Worm (Caenorhabditis elegans): ENCODE measurements around the gene H03E18.2.
"Not testable (repeated sequence)": the region's sequence is repeated elsewhere in the genome, so short reads cannot be mapped to it uniquely, and the experiment has no call there.

Gene H03E18.2

DNA sequence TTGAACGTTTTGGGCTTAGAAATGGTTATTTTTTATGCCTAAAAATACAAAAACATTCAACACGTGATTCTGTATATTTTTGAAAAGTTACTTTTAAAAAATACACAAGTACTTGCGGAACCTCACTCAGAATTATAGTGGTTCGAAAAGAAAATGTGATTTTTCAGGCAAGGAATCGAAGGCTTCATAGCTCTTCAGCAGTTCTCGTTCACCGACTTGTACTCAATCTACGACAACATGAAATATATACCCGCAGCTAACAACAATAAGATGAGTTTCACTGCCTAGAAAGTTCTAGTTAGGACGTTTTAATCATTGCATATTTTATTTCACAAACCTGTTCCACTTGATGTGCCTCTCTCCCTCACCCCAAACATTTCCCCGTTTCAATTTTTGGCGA, 42.3 kb upstream of the H03E18.2 start:
- no peak for TF ChIP-seq ztf-29 (GFP tag; IDR thresholded peaks at IDR 0.05)

DNA sequence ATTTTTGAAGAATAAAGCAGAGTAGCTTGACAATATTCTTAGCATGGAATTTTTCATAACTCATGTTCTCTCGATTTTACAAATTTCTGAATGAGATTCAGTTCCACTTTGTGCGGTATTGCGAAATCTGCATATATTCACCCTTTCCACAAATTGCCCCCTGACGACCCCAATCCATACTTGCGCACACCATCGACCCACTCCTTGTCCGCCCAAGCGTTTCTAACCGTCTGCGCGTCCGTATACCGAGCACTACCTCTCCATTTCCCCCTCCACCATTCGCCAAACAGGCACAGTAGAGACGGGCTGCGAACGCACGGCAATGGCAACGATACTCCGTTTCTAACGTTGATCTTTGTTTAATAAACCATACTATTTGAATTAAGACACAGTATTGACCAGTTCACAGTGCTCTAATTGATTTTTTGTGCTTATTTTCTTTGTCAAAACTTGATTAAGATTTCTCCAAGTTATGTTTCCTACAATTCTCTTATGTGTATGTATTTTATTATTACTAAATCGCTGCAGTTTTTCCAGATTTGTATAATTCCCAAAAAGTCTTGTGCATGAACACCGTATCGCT, 36.4 kb upstream of the H03E18.2 start, which contains the start of gene utx-1:
Gene utx-1, plus strand, starts transcription at position 533 of the 583 bp plus-strand sequence.
- no peak for TF ChIP-seq med-1 (GFP tag; optimal IDR thresholded peaks at IDR 0.05; ENCODE audit: insufficient read depth)
- TF ChIP-seq T22C8.4 (GFP tag; IDR thresholded peaks at IDR 0.05) = peak; percentile 54; the same call in 1 of the 2 replicates
- peak; percentile 8; the same call in 1 of the 2 replicates for TF ChIP-seq tab-1 (GFP tag; IDR thresholded peaks at IDR 0.05)
- peak; percentile 3 for TF ChIP-seq cog-1 (tag; optimal IDR thresholded peaks at IDR 0.05)
- no peak for TF ChIP-seq ztf-29 (GFP tag; IDR thresholded peaks at IDR 0.05)
- no peak for TF ChIP-seq ztf-23 (GFP tag; IDR thresholded peaks at IDR 0.05)
- TF ChIP-seq klf-2 (GFP tag; conservative IDR thresholded peaks at IDR 0.05) = no peak
- TF ChIP-seq ref-1 (GFP tag; conservative IDR thresholded peaks at IDR 0.05) = no peak
- no peak for TF ChIP-seq flt-1 (GFP tag; IDR thresholded peaks at IDR 0.05)

DNA sequence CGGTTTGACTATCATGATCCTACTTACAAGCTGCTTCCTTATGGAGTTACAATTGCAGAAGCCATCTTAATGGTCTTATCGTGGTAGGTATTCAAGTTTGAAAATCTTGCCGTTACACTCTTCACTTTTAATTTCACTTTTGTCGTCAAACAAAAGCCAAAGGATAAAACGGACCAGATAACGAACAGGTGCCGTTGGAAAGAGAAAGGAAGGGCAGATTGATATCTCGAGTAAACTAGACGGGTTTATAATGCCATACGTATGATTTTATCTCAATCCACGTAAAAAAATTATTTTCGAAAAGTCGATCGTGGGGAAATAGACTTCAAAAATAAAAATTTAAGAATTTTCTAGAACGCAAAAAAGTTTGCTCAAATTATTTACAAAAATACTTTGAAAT, 33.7 kb upstream of the H03E18.2 start:
- TF ChIP-seq cog-1 (tag; optimal IDR thresholded peaks at IDR 0.05) (no peak), med-1 (GFP tag; optimal IDR thresholded peaks at IDR 0.05; ENCODE audit: insufficient read depth) (no peak), klf-2 (GFP tag; conservative IDR thresholded peaks at IDR 0.05) (no peak), ref-1 (GFP tag; conservative IDR thresholded peaks at IDR 0.05) (no peak), tab-1 (GFP tag; IDR thresholded peaks at IDR 0.05) (no peak), T22C8.4 (GFP tag; IDR thresholded peaks at IDR 0.05) (no peak), ztf-23 (GFP tag; IDR thresholded peaks at IDR 0.05) (no peak), flt-1 (GFP tag; IDR thresholded peaks at IDR 0.05) (no peak), ztf-29 (GFP tag; IDR thresholded peaks at IDR 0.05) (no peak)

DNA sequence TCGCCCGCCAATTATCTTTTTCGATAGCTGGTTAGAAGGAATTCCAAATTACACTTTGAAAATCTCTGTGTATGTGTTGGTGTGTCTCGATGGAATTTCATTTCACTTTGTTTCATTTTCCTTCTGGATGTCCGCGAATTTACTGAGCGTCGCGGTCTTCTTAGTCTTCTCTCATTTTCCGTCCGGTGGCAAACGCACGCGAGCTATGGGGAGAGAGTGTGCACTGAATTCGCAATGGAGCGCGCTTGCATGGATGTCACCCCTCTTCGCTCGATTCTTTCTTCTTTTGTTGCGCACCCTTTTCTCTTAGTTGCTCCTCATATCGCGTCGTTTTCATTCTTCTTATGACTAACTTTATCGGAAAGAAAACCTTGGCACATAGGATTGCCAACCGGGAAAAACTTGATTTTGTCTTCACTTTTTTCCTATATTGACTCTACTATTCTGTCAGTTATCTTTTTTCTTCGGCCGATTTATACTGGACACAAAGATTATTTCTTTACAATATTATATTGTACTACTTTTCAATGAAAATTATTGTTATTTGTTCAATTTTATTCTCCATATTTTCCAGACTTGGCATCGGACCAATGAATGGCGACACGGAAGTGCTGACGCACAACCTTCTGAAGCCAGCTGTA, 31.5 kb upstream of the H03E18.2 start, which contains the start of gene dhhc-14:
Gene dhhc-14, plus strand, starts transcription at position 591 of the 641 bp plus-strand sequence.
- TF ChIP-seq ref-1 (GFP tag; conservative IDR thresholded peaks at IDR 0.05) (no peak), cog-1 (tag; optimal IDR thresholded peaks at IDR 0.05) (peak; percentile 37), T22C8.4 (GFP tag; IDR thresholded peaks at IDR 0.05) (no peak), flt-1 (GFP tag; IDR thresholded peaks at IDR 0.05) (0 out of 2 replicates have a peak, but pooled peaks have one; percentile 52), med-1 (GFP tag; optimal IDR thresholded peaks at IDR 0.05; ENCODE audit: insufficient read depth) (no peak), klf-2 (GFP tag; conservative IDR thresholded peaks at IDR 0.05) (no peak), ztf-23 (GFP tag; IDR thresholded peaks at IDR 0.05) (peak; percentile 64; the same call in 1 of the 2 replicates), ztf-29 (GFP tag; IDR thresholded peaks at IDR 0.05) (no peak), tab-1 (GFP tag; IDR thresholded peaks at IDR 0.05) (no peak)

DNA sequence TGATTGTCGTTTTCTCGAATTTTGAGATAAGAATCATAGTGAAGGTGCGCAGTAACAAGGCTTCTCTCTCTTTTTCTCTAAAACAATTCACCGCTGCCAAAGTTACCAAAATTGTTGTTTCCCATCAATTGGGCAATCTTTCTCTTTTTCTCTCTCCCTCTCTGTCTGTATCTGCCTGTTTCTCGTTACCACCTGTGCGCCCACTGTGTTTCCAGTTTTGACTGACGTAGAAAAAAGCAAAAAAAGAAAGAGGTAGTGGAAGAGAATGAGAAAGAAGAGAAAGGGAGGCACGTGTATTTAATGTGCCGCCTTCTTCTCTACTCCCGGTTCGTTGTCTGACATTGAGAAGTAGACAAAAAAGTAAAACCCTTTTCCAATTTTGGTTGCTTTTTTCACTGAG, 29.8 kb upstream of the H03E18.2 start:
- TF ChIP-seq ztf-29 (GFP tag; IDR thresholded peaks at IDR 0.05) (no peak), med-1 (GFP tag; optimal IDR thresholded peaks at IDR 0.05; ENCODE audit: insufficient read depth) (no peak), cog-1 (tag; optimal IDR thresholded peaks at IDR 0.05) (no peak)

DNA sequence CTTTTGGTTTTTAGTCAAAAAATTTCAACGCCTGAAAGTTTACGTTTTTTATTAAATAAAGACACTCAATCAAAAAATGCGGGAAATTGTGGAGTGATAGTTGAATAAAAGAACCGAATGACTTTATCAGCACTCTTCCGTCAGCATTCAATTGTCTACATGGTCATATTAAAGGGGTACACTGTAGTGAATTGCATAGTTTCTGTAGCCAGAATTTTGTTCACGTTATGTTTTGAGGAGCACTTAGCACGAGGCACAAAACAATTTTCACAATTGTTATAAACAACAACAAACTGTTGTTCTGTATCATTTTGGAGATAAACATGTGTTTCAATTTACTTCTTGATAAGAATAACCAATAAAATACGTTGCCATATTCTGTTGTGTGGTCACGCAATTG, 28.7 kb upstream of the H03E18.2 start, which contains the start of gene D2021.4:
Gene D2021.4, minus strand, starts transcription at position 48 of the 400 bp plus-strand sequence.
- TF ChIP-seq tab-1 (GFP tag; IDR thresholded peaks at IDR 0.05) = no peak
- no peak for TF ChIP-seq klf-2 (GFP tag; conservative IDR thresholded peaks at IDR 0.05)
- TF ChIP-seq ztf-23 (GFP tag; IDR thresholded peaks at IDR 0.05) = no peak
- TF ChIP-seq T22C8.4 (GFP tag; IDR thresholded peaks at IDR 0.05) = no peak
- no peak for TF ChIP-seq ref-1 (GFP tag; conservative IDR thresholded peaks at IDR 0.05)
- TF ChIP-seq cog-1 (tag; optimal IDR thresholded peaks at IDR 0.05) = no peak
- TF ChIP-seq ztf-29 (GFP tag; IDR thresholded peaks at IDR 0.05) = no peak

DNA sequence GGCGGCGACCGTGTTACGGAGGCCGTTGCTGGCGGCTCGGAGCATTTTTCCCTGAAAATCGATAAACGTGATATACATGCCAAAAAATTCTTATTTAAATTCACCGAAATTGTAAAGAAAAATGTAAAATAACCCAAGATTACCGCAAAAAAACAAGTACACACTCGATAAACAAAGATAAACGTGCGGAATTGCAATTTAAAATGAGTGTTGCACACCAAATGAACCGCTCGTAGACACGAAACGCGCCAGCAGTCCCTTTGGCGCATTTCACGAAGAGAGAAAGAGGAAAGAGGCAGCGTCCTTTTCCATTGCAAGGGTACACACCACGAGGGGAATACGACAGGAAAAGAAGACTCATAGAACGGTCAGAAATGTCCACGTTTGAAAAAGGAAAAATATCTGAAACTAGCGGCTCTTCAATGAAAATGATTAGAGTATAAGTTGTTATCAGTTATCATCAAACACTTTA, 25.7 kb upstream of the H03E18.2 start, which contains the start of gene sdha-1:
Gene sdha-1, minus strand, starts transcription at position 51 of the 472 bp plus-strand sequence.
- TF ChIP-seq cog-1 (tag; optimal IDR thresholded peaks at IDR 0.05) = peak; percentile 10
- no peak for TF ChIP-seq ztf-23 (GFP tag; IDR thresholded peaks at IDR 0.05)
- no peak for TF ChIP-seq flt-1 (GFP tag; IDR thresholded peaks at IDR 0.05)
- no peak for TF ChIP-seq ref-1 (GFP tag; conservative IDR thresholded peaks at IDR 0.05)

DNA sequence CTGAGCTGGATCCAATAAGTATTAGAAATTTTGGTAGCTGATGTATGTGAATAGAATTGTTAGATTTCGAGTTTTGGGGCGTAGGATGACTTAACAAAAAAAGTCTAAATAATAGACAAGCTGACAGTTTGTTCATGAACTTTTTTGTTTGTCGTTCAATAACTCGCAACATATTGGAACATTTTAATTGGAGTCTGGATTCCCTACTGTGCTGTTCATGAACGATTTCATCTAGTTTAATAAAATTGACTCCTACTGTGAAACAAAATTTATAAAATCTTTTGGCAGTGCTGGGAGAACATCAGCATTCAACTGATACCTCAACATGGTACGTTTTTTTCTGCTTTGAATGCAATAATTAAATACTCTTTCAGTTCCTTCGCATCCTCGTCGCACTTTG, 21.3 kb upstream of the H03E18.2 start, which contains the start of gene nspc-7:
Gene nspc-7, plus strand, starts transcription at position 301 of the 400 bp plus-strand sequence.
- not testable (repeated sequence) for TF ChIP-seq tab-1, ztf-23, ztf-29 (GFP tag; IDR thresholded peaks at IDR 0.05)

DNA sequence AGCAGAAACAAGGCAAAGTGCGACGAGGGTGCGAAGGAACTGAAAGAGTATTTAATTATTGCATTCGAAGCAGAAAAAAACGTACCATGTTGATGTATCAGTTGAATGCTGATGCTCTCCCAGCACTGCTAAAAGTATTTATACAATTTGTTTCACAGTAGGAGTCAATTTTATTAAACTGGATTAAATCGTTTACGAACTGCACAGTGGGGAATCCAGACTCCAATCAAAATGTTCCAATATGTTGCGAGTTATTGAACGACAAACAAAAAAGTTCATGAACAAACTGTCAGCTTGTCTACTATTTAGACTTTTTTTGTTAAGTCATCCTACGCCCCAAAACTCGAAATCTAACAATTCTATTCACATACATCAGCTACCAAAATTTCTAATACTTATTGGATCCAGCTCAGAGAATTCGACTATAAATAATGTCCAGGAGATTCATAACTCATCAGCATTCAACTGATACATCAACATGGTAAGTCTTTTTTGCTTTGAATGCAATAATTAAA, 18.0 kb upstream of the H03E18.2 start, which contains the start of the genes nspc-4 and nspc-5:
Gene nspc-4, minus strand, starts transcription at position 101 of the 515 bp plus-strand sequence.
Gene nspc-5, plus strand, starts transcription at position 465 of the 515 bp plus-strand sequence.
- not testable (repeated sequence) for TF ChIP-seq cog-1 (tag; optimal IDR thresholded peaks at IDR 0.05); tab-1 (GFP tag; IDR thresholded peaks at IDR 0.05); ztf-23 (GFP tag; IDR thresholded peaks at IDR 0.05)

DNA sequence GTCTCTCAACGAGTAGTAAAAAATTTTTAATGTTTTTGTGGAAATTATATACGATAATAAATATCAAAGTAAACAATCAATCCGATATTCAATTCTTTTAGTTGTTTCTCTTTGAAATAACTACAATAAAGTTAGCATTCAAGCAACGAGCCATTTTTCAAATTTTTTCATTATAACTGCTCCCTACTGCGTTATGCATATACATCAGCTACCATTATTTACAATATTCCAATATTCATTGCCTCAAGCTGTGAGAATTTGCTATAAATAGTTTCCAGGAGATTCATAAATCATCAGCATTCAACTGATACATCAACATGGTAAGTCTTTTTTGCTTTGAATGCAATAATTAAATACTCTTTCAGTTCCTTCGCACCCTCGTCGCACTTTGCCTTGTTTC, 16.5 kb upstream of the H03E18.2 start, which contains the start of gene nspc-3:
Gene nspc-3, plus strand, starts transcription at position 301 of the 400 bp plus-strand sequence.
- no peak for TF ChIP-seq cog-1 (tag; optimal IDR thresholded peaks at IDR 0.05)
- TF ChIP-seq klf-2 (GFP tag; conservative IDR thresholded peaks at IDR 0.05) = no peak
- no peak for TF ChIP-seq ztf-29 (GFP tag; IDR thresholded peaks at IDR 0.05)
- TF ChIP-seq ztf-23 (GFP tag; IDR thresholded peaks at IDR 0.05) = no peak
- TF ChIP-seq flt-1 (GFP tag; IDR thresholded peaks at IDR 0.05) = no peak
- TF ChIP-seq ref-1 (GFP tag; conservative IDR thresholded peaks at IDR 0.05) = no peak
- no peak for TF ChIP-seq med-1 (GFP tag; optimal IDR thresholded peaks at IDR 0.05; ENCODE audit: insufficient read depth)
- no peak for TF ChIP-seq T22C8.4 (GFP tag; IDR thresholded peaks at IDR 0.05)
- no peak for TF ChIP-seq tab-1 (GFP tag; IDR thresholded peaks at IDR 0.05)

All from whole organism, midembryonic.